Worm (Caenorhabditis elegans): ENCODE results near the gene B0228.1.

ce11 chrII:7776715-7777114 lies 21.6 kb downstream of the B0228.1 start:
- no peak for TF ChIP-seq lin-11 (tag; optimal IDR thresholded peaks at IDR 0.05)
- TF ChIP-seq pqm-1 (tag; optimal IDR thresholded peaks at IDR 0.05) = no peak

Data from whole organism, late embryonic.